Fruit fly (Drosophila melanogaster): ENCODE data around the gene wam.

Gene wam

dm6 chr3R:23320251-23320650 lies 32.4 kb upstream of the wam start:
- TF ChIP-seq CG10631 (GFP tag; optimal IDR thresholded peaks at IDR 0.05), result no peak
- no peak for TF ChIP-seq Lpt (GFP tag; optimal IDR thresholded peaks at IDR 0.05)
- TF ChIP-seq CG7368 (GFP tag; optimal IDR thresholded peaks at IDR 0.05), result no peak
- no peak for TF ChIP-seq Ets96B (tag; optimal IDR thresholded peaks at IDR 0.05)
- no peak for TF ChIP-seq Sox15 (GFP tag; optimal IDR thresholded peaks at IDR 0.05)
- no peak for TF ChIP-seq Eip93F (GFP tag; optimal IDR thresholded peaks at IDR 0.05)
- no peak for TF ChIP-seq Sox14 (GFP tag; optimal IDR thresholded peaks at IDR 0.05)
- no peak for TF ChIP-seq OdsH (GFP tag; optimal IDR thresholded peaks at IDR 0.05)
- TF ChIP-seq cyc (GFP tag; optimal IDR thresholded peaks at IDR 0.05), result no peak
- no peak for TF ChIP-seq achi (GFP tag; optimal IDR thresholded peaks at IDR 0.05)
- no peak for TF ChIP-seq CG6854 (GFP tag; optimal IDR thresholded peaks at IDR 0.05)

- TF ChIP-seq Sox102F (GFP tag; optimal IDR thresholded peaks at IDR 0.05), result peak; percentile 16
- TF ChIP-seq Eip75B (GFP tag; optimal IDR thresholded peaks at IDR 0.05), result peak; percentile 25
- peak; percentile 63 for TF ChIP-seq CG6808 (GFP tag; optimal IDR thresholded peaks at IDR 0.05)
- peak; percentile 7 for TF ChIP-seq CG1621 (tag; optimal IDR thresholded peaks at IDR 0.05)
- no peak for TF ChIP-seq Blimp-1 (GFP tag; optimal IDR thresholded peaks at IDR 0.05)
- TF ChIP-seq CG3032 (tag; optimal IDR thresholded peaks at IDR 0.05), result peak; percentile 19
- no peak for TF ChIP-seq CG8319 (GFP tag; optimal IDR thresholded peaks at IDR 0.05)
- TF ChIP-seq CG11762 (GFP tag; optimal IDR thresholded peaks at IDR 0.05; ENCODE audit: insufficient read depth), result peak; percentile 7
- TF ChIP-seq CG4318 (GFP tag; optimal IDR thresholded peaks at IDR 0.05), result no peak
- no peak for TF ChIP-seq CG16779 (tag; optimal IDR thresholded peaks at IDR 0.05)
- no peak for TF ChIP-seq cyc (GFP tag; optimal IDR thresholded peaks at IDR 0.05)
- TF ChIP-seq salr (GFP tag; optimal IDR thresholded peaks at IDR 0.05), result no peak
- TF ChIP-seq CG32006 (GFP tag; optimal IDR thresholded peaks at IDR 0.05), result no peak
- TF ChIP-seq CG6854 (GFP tag; optimal IDR thresholded peaks at IDR 0.05), result peak; percentile 4
- TF ChIP-seq lz (GFP tag; optimal IDR thresholded peaks at IDR 0.05), result no peak
- no peak for TF ChIP-seq Eip93F (GFP tag; optimal IDR thresholded peaks at IDR 0.05)
- TF ChIP-seq Smox (GFP tag; optimal IDR thresholded peaks at IDR 0.05), result no peak
- TF ChIP-seq Hr4 (GFP tag; optimal IDR thresholded peaks at IDR 0.05), result no peak
- TF ChIP-seq achi (GFP tag; optimal IDR thresholded peaks at IDR 0.05), result no peak
- TF ChIP-seq CG8119 (GFP tag; IDR thresholded peaks at IDR 0.05), result peak; percentile 51
- peak; percentile 2 for TF ChIP-seq Met (GFP tag; optimal IDR thresholded peaks at IDR 0.05)
- no peak for TF ChIP-seq CG7368 (GFP tag; optimal IDR thresholded peaks at IDR 0.05)
- TF ChIP-seq fd59A (GFP tag; optimal IDR thresholded peaks at IDR 0.05), result no peak
- TF ChIP-seq CG15336 (GFP tag; IDR thresholded peaks at IDR 0.05), result 0 out of 2 replicates have a peak, but pooled peaks have one; percentile 35
- TF ChIP-seq Lpt (GFP tag; optimal IDR thresholded peaks at IDR 0.05), result peak; percentile 20
- peak; percentile 19 for TF ChIP-seq net (GFP tag; optimal IDR thresholded peaks at IDR 0.05)
- peak; percentile 18 for TF ChIP-seq pdm3 (GFP tag; optimal IDR thresholded peaks at IDR 0.05)
- TF ChIP-seq Hr38 (GFP tag; optimal IDR thresholded peaks at IDR 0.05), result no peak
- peak; percentile 22 for TF ChIP-seq CG3919 (GFP tag; optimal IDR thresholded peaks at IDR 0.05)
- no peak for TF ChIP-seq Ets96B (tag; optimal IDR thresholded peaks at IDR 0.05)
- TF ChIP-seq CG6276 (GFP tag; optimal IDR thresholded peaks at IDR 0.05), result peak; percentile 6
- no peak for TF ChIP-seq topi (GFP tag; optimal IDR thresholded peaks at IDR 0.05)
- no peak for TF ChIP-seq CG31627 (GFP tag; optimal IDR thresholded peaks at IDR 0.05)
- TF ChIP-seq CG6163 (GFP tag; IDR thresholded peaks at IDR 0.05), result peak; percentile 63; the same call in 2 of the 3 replicates
- peak; percentile 40 for TF ChIP-seq spab (GFP tag; optimal IDR thresholded peaks at IDR 0.05)
- no peak for TF ChIP-seq vri (GFP tag; optimal IDR thresholded peaks at IDR 0.05)
- no peak for TF ChIP-seq Gug (GFP tag; IDR thresholded peaks at IDR 0.05)
- no peak for TF ChIP-seq esn (GFP tag; optimal IDR thresholded peaks at IDR 0.05)
- TF ChIP-seq Eip78C (GFP tag), result peak; percentile 76
- TF ChIP-seq Hr39 (GFP tag; optimal IDR thresholded peaks at IDR 0.05), result no peak
- no peak for TF ChIP-seq eg (GFP tag; IDR thresholded peaks at IDR 0.05)
- TF ChIP-seq svp (GFP tag), result no peak
- TF ChIP-seq Sox14 (GFP tag; optimal IDR thresholded peaks at IDR 0.05), result no peak
- no peak for TF ChIP-seq CG10669 (GFP tag; optimal IDR thresholded peaks at IDR 0.05)
- TF ChIP-seq CG11902 (GFP tag; optimal IDR thresholded peaks at IDR 0.05), result no peak
- no peak for TF ChIP-seq Ets21C (GFP tag; optimal IDR thresholded peaks at IDR 0.05)
- no peak for TF ChIP-seq fd85E (GFP tag; optimal IDR thresholded peaks at IDR 0.05)
Observed at dm6 chr3R:23318928-23319327, 31.1 kb upstream of the wam start.

All from whole organism, prepupa.